Fruit fly (Drosophila melanogaster) whole organism, prepupa: ENCODE results near the gene CG46042.

ENCODE experiments used
- CG10669 ChIP-seq: fragments of 200-800 bp; sonication (Bioruptor generic); optimal IDR thresholded peaks from 3 replicates; lab custom pipeline; 2018; ENCODE audit warnings: missing biosample characterization, mild to moderate bottlenecking, missing genetic modification characterization, moderate library complexity
- CG11294 ChIP-seq: fragments of 200-800 bp; sonication (Bioruptor generic); IDR thresholded peaks from 2 replicates; pipeline ENCODE4 v1.3.6; 2022; ENCODE audit warnings: missing biosample characterization, missing genetic modification characterization
- CG11762 ChIP-seq: fragments of 200-800 bp; sonication (Bioruptor generic); optimal IDR thresholded peaks from 3 replicates; lab custom pipeline; 2016; ENCODE audit warnings: missing biosample characterization, missing genetic modification characterization; ENCODE audit not compliant: insufficient read depth
- CG16779 ChIP-seq: fragments of 200-800 bp; sonication (Bioruptor generic); optimal IDR thresholded peaks from 3 replicates; lab custom pipeline; 2017; ENCODE audit warnings: missing biosample characterization, mild to moderate bottlenecking, missing genetic modification characterization
- CG3032 ChIP-seq: fragments of 200-800 bp; optimal IDR thresholded peaks from 2 replicates; lab custom pipeline; 2019; ENCODE audit warnings: missing biosample characterization, mild to moderate bottlenecking, missing genetic modification characterization, moderate library complexity
- CG31627 ChIP-seq: fragments of 200-800 bp; sonication (Bioruptor generic); optimal IDR thresholded peaks from 3 replicates; lab custom pipeline; 2016; ENCODE audit warnings: missing biosample characterization, missing genetic modification characterization
- CG34406 ChIP-seq: fragments of 200-800 bp; sonication (Bioruptor generic); optimal IDR thresholded peaks from 3 replicates; lab custom pipeline; 2016; ENCODE audit warnings: missing biosample characterization, missing genetic modification characterization
- CG4318 ChIP-seq: fragments of 200-800 bp; sonication (Bioruptor generic); optimal IDR thresholded peaks from 3 replicates; lab custom pipeline; 2017; ENCODE audit warnings: missing biosample characterization, mild to moderate bottlenecking, missing genetic modification characterization
- CG6276 ChIP-seq: fragments of 200-800 bp; sonication (Bioruptor generic); optimal IDR thresholded peaks from 2 replicates; lab custom pipeline; 2017; ENCODE audit warnings: missing biosample characterization, mild to moderate bottlenecking, missing genetic modification characterization
- CG6808 ChIP-seq: fragments of 200-800 bp; sonication (Bioruptor generic); optimal IDR thresholded peaks from 3 replicates; lab custom pipeline; 2017; ENCODE audit warnings: missing biosample characterization, missing genetic modification characterization, mild to moderate bottlenecking, moderate library complexity, missing genetic modification reagents
- CG6854 ChIP-seq: fragments of 200-800 bp; sonication (Bioruptor generic); optimal IDR thresholded peaks from 2 replicates; lab custom pipeline; 2017; ENCODE audit warnings: missing biosample characterization, mild to moderate bottlenecking, missing genetic modification characterization
- CG7368 ChIP-seq: fragments of 200-800 bp; sonication (Bioruptor generic); optimal IDR thresholded peaks from 3 replicates; lab custom pipeline; 2016; ENCODE audit warnings: missing biosample characterization, missing genetic modification characterization
- CG8119 ChIP-seq: fragments of 200-800 bp; sonication (Bioruptor generic); IDR thresholded peaks from 3 replicates; pipeline ENCODE4 v1.3.6; 2022; ENCODE audit warnings: missing biosample characterization, missing genetic modification characterization
- CG8319 ChIP-seq: fragments of 200-800 bp; sonication (Bioruptor generic); optimal IDR thresholded peaks from 3 replicates; lab custom pipeline; 2016; ENCODE audit warnings: missing biosample characterization, missing genetic modification characterization
- CG8632 ChIP-seq: fragments of 200-800 bp; sonication (Bioruptor generic); optimal IDR thresholded peaks from 3 replicates; lab custom pipeline; 2016; ENCODE audit warnings: missing biosample characterization, missing genetic modification characterization
- Eip78C ChIP-seq: fragments of 200-800 bp; sonication (Bioruptor generic); peaks from one replicate; lab custom pipeline; 2016; ENCODE audit warnings: missing biosample characterization, missing genetic modification characterization
- Eip93F ChIP-seq: fragments of 200-800 bp; sonication (Bioruptor generic); optimal IDR thresholded peaks from 2 replicates; lab custom pipeline; 2016; ENCODE audit warnings: missing biosample characterization, mild to moderate bottlenecking, missing genetic modification characterization
- Ets96B ChIP-seq: fragments of 200-800 bp; optimal IDR thresholded peaks from 2 replicates; lab custom pipeline; 2019; ENCODE audit warnings: missing biosample characterization, mild to moderate bottlenecking, missing genetic modification characterization, moderate library complexity
- Gug ChIP-seq: fragments of 200-800 bp; sonication (Bioruptor generic); IDR thresholded peaks from 2 replicates; pipeline ENCODE4 v1.3.6; 2022; ENCODE audit warnings: missing biosample characterization, missing genetic modification characterization
- Hr4 ChIP-seq: fragments of 200-800 bp; sonication (Bioruptor generic); optimal IDR thresholded peaks from 3 replicates; lab custom pipeline; 2016; ENCODE audit warnings: missing biosample characterization, missing genetic modification characterization
- OdsH ChIP-seq: fragments of 200-800 bp; sonication (Bioruptor generic); optimal IDR thresholded peaks from 3 replicates; lab custom pipeline; 2016; ENCODE audit warnings: missing biosample characterization, missing genetic modification characterization
- Sox102F ChIP-seq: fragments of 200-800 bp; sonication (Bioruptor generic); optimal IDR thresholded peaks from 2 replicates; lab custom pipeline; 2016; ENCODE audit warnings: missing biosample characterization, mild to moderate bottlenecking, missing genetic modification characterization
- Sox14 ChIP-seq: fragments of 200-800 bp; sonication (Bioruptor generic); optimal IDR thresholded peaks from 3 replicates; lab custom pipeline; 2016; ENCODE audit warnings: missing biosample characterization, missing genetic modification characterization
- Sox15 ChIP-seq: fragments of 200-800 bp; sonication (Bioruptor generic); optimal IDR thresholded peaks from 3 replicates; lab custom pipeline; 2016; ENCODE audit warnings: missing biosample characterization, missing genetic modification characterization
- achi ChIP-seq: fragments of 200-800 bp; sonication (Bioruptor generic); optimal IDR thresholded peaks from 3 replicates; lab custom pipeline; 2016; ENCODE audit warnings: missing biosample characterization, missing genetic modification characterization
- cyc ChIP-seq: fragments of 200-800 bp; sonication (Bioruptor generic); optimal IDR thresholded peaks from 3 replicates; lab custom pipeline; 2016; ENCODE audit warnings: missing biosample characterization, missing genetic modification characterization
- dac ChIP-seq: fragments of 200-800 bp; sonication (Bioruptor generic); optimal IDR thresholded peaks from 2 replicates; lab custom pipeline; 2017; ENCODE audit warnings: missing biosample characterization, mild to moderate bottlenecking, missing genetic modification characterization
- esn ChIP-seq: fragments of 200-800 bp; sonication (Bioruptor generic); optimal IDR thresholded peaks from 2 replicates; lab custom pipeline; 2016; ENCODE audit warnings: missing biosample characterization, mild to moderate bottlenecking, missing genetic modification characterization, moderate library complexity
- fd59A ChIP-seq: fragments of 200-800 bp; sonication (Bioruptor generic); optimal IDR thresholded peaks from 2 replicates; lab custom pipeline; 2017; ENCODE audit warnings: missing biosample characterization, mild to moderate bottlenecking, missing genetic modification characterization, missing genetic modification reagents
- fd85E ChIP-seq: fragments of 200-800 bp; sonication (Bioruptor generic); optimal IDR thresholded peaks from 3 replicates; lab custom pipeline; 2016; ENCODE audit warnings: missing biosample characterization, missing genetic modification characterization
- fkh ChIP-seq: fragments of 200-800 bp; sonication (Bioruptor generic); optimal IDR thresholded peaks from 3 replicates; lab custom pipeline; 2017; ENCODE audit warnings: missing biosample characterization, mild to moderate bottlenecking, missing genetic modification characterization, moderate library complexity
- lz ChIP-seq: fragments of 200-800 bp; sonication (Bioruptor generic); optimal IDR thresholded peaks from 3 replicates; lab custom pipeline; 2016; ENCODE audit warnings: missing biosample characterization, missing genetic modification characterization
- net ChIP-seq: fragments of 200-800 bp; sonication (Bioruptor generic); optimal IDR thresholded peaks from 3 replicates; lab custom pipeline; 2016; ENCODE audit warnings: missing biosample characterization, missing genetic modification characterization
- salr ChIP-seq, 2 experiments: fragments of 200-800 bp; sonication (Bioruptor generic); optimal IDR thresholded peaks; 3 replicates each; lab custom pipeline; 2016 to 2018; ENCODE audit warnings: missing biosample characterization in 2 of 2, missing genetic modification characterization in 2 of 2, mild to moderate bottlenecking in 1 of 2
- ss ChIP-seq, 2 experiments: fragments of 200-800 bp; sonication (Bioruptor generic); optimal IDR thresholded peaks; 2 replicates in 1 of 2; 3 replicates in 1 of 2; lab custom pipeline; 2017 to 2018; ENCODE audit warnings: mild to moderate bottlenecking in 2 of 2, missing biosample characterization in 2 of 2, missing genetic modification characterization in 2 of 2, moderate library complexity in 1 of 2
- svp ChIP-seq: fragments of 200-800 bp; sonication (Bioruptor generic); peaks from one replicate; lab custom pipeline; 2016; ENCODE audit warnings: missing biosample characterization, missing genetic modification characterization
- vri ChIP-seq: fragments of 200-800 bp; sonication (Bioruptor generic); optimal IDR thresholded peaks from 3 replicates; lab custom pipeline; 2016; ENCODE audit warnings: missing biosample characterization, mild to moderate bottlenecking, missing genetic modification characterization

The CG46042 gene

dm6 chr3R:19948143-19948542 is 5.9 kb upstream of the CG46042 start, which contains the start of gene CG4783:
CG4783 (plus strand) TSS chr3R:19948443.
- TF ChIP-seq lz, result no peak
- no peak for TF ChIP-seq net
- TF ChIP-seq CG16779 (tag; lab: Kevin White, UChicago), result no peak
- TF ChIP-seq vri (GFP tag; lab: Kevin White, UChicago), result peak; percentile 28
- no peak for TF ChIP-seq Sox15 (GFP tag; lab: Kevin White, UChicago)

DNA sequence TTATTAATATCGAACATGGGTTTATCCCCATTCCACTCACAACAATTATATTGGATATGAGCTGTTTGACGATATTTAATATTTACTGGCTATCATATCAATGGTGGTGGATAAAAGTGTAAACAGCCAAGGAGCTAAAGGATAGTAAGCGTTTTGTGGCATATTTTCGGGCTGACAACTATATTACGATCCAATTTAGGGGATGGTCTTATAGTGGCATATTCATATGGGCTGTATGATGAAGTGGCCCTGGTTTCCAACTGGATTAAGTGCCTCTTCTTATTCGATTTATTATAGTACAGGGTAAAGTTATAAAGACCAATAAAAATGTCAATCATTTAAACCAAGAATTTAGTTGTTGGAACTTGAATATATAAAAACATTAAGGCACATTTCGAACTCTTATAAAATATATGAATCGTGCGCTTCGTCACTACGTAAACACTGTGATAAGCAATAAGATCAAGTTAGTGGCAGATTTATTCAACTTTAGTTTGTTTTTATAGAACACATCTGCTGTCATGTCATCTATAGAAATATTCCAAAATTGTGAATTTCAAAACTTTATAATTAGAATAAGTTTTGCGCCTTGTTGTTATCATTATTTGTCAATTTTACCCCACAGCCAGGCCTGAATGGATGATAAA is 3.1 kb downstream of the CG46042 start:
- TF ChIP-seq fkh (GFP tag; lab: Kevin White, UChicago), result no peak
- no peak for TF ChIP-seq CG8632 (GFP tag; lab: Kevin White, UChicago)
- TF ChIP-seq cyc (GFP tag; lab: Kevin White, UChicago), result no peak
- TF ChIP-seq lz, result no peak
- no peak for TF ChIP-seq esn (GFP tag; lab: Kevin White, UChicago)
- TF ChIP-seq achi, result no peak
- no peak for TF ChIP-seq CG11294

- TF ChIP-seq Eip78C (GFP tag; lab: Kevin White, UChicago) (no peak), CG3032 (tag; lab: Kevin White, UChicago) (no peak), fd59A (GFP tag; lab: Kevin White, UChicago) (no peak)
- TF ChIP-seq, all 60 proteins: peak for 0
These were observed 6.5 kb downstream of the CG46042 start for dm6 chr3R:19935777-19936125.

dm6 chr3R:19934840-19935776 is 7.1 kb downstream of the CG46042 start, which contains the start of gene mira:
mira (minus strand) TSS chr3R:19935120.
- TF ChIP-seq vri (GFP tag; lab: Kevin White, UChicago), result no peak
- TF ChIP-seq Sox14 (GFP tag; lab: Kevin White, UChicago), result no peak
- TF ChIP-seq svp (GFP tag; lab: Kevin White, UChicago), result no peak
- TF ChIP-seq CG6854 (GFP tag; lab: Kevin White, UChicago), result no peak
- TF ChIP-seq cyc (GFP tag; lab: Kevin White, UChicago), result no peak
- TF ChIP-seq Sox102F (GFP tag; lab: Kevin White, UChicago), result no peak
- no peak for TF ChIP-seq CG31627 (GFP tag; lab: Kevin White, UChicago)
- no peak for TF ChIP-seq CG8119
- no peak for TF ChIP-seq CG6808
- TF ChIP-seq Hr4, result no peak
- no peak for TF ChIP-seq Ets96B (tag; lab: Kevin White, UChicago)
- no peak for TF ChIP-seq Eip93F
- no peak for TF ChIP-seq dac
- no peak for TF ChIP-seq CG34406 (GFP tag; lab: Kevin White, UChicago)
- no peak for TF ChIP-seq esn (GFP tag; lab: Kevin White, UChicago)
- TF ChIP-seq Gug, result no peak
- no peak for TF ChIP-seq CG6276 (GFP tag; lab: Kevin White, UChicago)
- TF ChIP-seq CG10669 (GFP tag; lab: Kevin White, UChicago), result no peak

dm6 chr3R:19932169-19932568 is 10.0 kb downstream of the CG46042 start:
- TF ChIP-seq fkh (GFP tag; lab: Kevin White, UChicago) (no peak), ss (GFP tag; optimal IDR thresholded peaks at IDR 0.05; lab: Kevin White, UChicago) (no peak), CG11762 (no peak), Eip78C (GFP tag; lab: Kevin White, UChicago) (no peak), fd85E (GFP tag; lab: Kevin White, UChicago) (no peak), lz (no peak), CG8319 (GFP tag; lab: Kevin White, UChicago) (no peak), salr (GFP tag; optimal IDR thresholded peaks at IDR 0.05; lab: Kevin White, UChicago) (no peak), Eip93F (no peak), CG16779 (tag; lab: Kevin White, UChicago) (no peak), Ets96B (tag; lab: Kevin White, UChicago) (no peak), CG11294 (no peak), CG7368 (GFP tag; lab: Kevin White, UChicago) (no peak), OdsH (GFP tag; lab: Kevin White, UChicago) (no peak), CG4318 (GFP tag; lab: Kevin White, UChicago) (no peak)
